In genomic region chr3L:7369543-7369942, dm6 we compare ENCODE assay signal across 3 fruit fly cellular contexts.
A peak's percentile ranks its signal among the peaks of the same experiment; 100 is the strongest.
TF ChIP-seq lines count a peak whose summit lies in the region.

TSS of gene akirin (plus strand) at chr3L:7369843.

- no peak for TF ChIP-seq CTCF in whole organism, embryonic (GFP tag; optimal IDR thresholded peaks at IDR 0.05; lab: Kevin White, UChicago)

TF ChIP-seq in whole organism, embryonic, 481 proteins besides CTCF, POLR2A, EP300 and RAD21 (continues in another document):
- TF ChIP-seq Med (GFP tag; lab: Kevin White, UChicago) (peak; percentile 42), CG16815 (GFP tag; optimal IDR thresholded peaks at IDR 0.05; lab: Kevin White, UChicago) (no peak), CG4282 (GFP tag; optimal IDR thresholded peaks at IDR 0.05; lab: Kevin White, UChicago) (no peak), CG18599 (GFP tag; optimal IDR thresholded peaks at IDR 0.05; lab: Kevin White, UChicago) (peak; percentile 14), jigr1 (GFP tag; IDR thresholded peaks at IDR 0.05; lab: Robert Waterston, UW) (no peak), Sry-δ (GFP tag; optimal IDR thresholded peaks at IDR 0.05; lab: Kevin White, UChicago) (no peak), Pdp1 (GFP tag; optimal IDR thresholded peaks at IDR 0.05; lab: Kevin White, UChicago) (peak in 1 of 2 experiments; percentile 22), B-H2 (GFP tag; optimal IDR thresholded peaks at IDR 0.05; lab: Kevin White, UChicago) (no peak), Doc3 (GFP tag; IDR thresholded peaks at IDR 0.05; lab: Robert Waterston, UW; ENCODE audit: partially characterized antibody) (no peak), dm (GFP tag; optimal IDR thresholded peaks at IDR 0.05; lab: Kevin White, UChicago) (no peak), CG2875 (GFP tag; optimal IDR thresholded peaks at IDR 0.05; lab: Kevin White, UChicago) (no peak), CG11456 (GFP tag; IDR thresholded peaks at IDR 0.05; lab: Robert Waterston, UW) (no peak), Ptx1 (GFP tag; IDR thresholded peaks at IDR 0.05; lab: Robert Waterston, UW) (no peak), CG3995 (GFP tag; optimal IDR thresholded peaks at IDR 0.05; lab: Kevin White, UChicago) (peak; percentile 9), gem (tag; optimal IDR thresholded peaks at IDR 0.05; lab: Kevin White, UChicago) (no peak), pfk (GFP tag; optimal IDR thresholded peaks at IDR 0.05; lab: Kevin White, UChicago) (peak; percentile 18), z (GFP tag; IDR thresholded peaks at IDR 0.05; lab: Robert Waterston, UW) (no peak), corto (GFP tag; optimal IDR thresholded peaks at IDR 0.05; lab: Kevin White, UChicago) (no peak), knrl (GFP tag; IDR thresholded peaks at IDR 0.05; lab: Robert Waterston, UW; ENCODE audit: partially characterized antibody) (no peak), NFAT (GFP tag; IDR thresholded peaks at IDR 0.05; lab: Robert Waterston, UW) (no peak), CG8924 (tag; optimal IDR thresholded peaks at IDR 0.05; lab: Kevin White, UChicago) (no peak), Lpt (GFP tag; optimal IDR thresholded peaks at IDR 0.05; lab: Kevin White, UChicago) (no peak), Dbx (GFP tag; IDR thresholded peaks at IDR 0.05; lab: Robert Waterston, UW) (no peak), Mad (GFP tag; optimal IDR thresholded peaks at IDR 0.05; lab: Kevin White, UChicago) (no peak), prd (optimal IDR thresholded peaks at IDR 0.05; lab: Kevin White, UChicago) (no peak), prd (GFP tag; IDR thresholded peaks at IDR 0.05; lab: Robert Waterston, UW) (no peak), otp (GFP tag; IDR thresholded peaks at IDR 0.05; lab: Robert Waterston, UW) (no peak), exex (tag; optimal IDR thresholded peaks at IDR 0.05; lab: Kevin White, UChicago) (no peak), CG15514 (GFP tag; optimal IDR thresholded peaks at IDR 0.05; lab: Kevin White, UChicago) (peak; percentile 4), CG9437 (GFP tag; optimal IDR thresholded peaks at IDR 0.05; lab: Kevin White, UChicago) (no peak), dpn (GFP tag; optimal IDR thresholded peaks at IDR 0.05; lab: Kevin White, UChicago) (no peak), CG2889 (GFP tag; IDR thresholded peaks at IDR 0.05; lab: Robert Waterston, UW) (no peak), Dref (GFP tag; IDR thresholded peaks at IDR 0.05; lab: Robert Waterston, UW) (no peak)

TF ChIP-seq in whole organism, prepupa, 60 proteins besides CTCF, POLR2A, EP300 and RAD21:
- TF ChIP-seq CG7368 (GFP tag; optimal IDR thresholded peaks at IDR 0.05; lab: Kevin White, UChicago) (no peak), CG6163 (GFP tag; IDR thresholded peaks at IDR 0.05; lab: Robert Waterston, UW) (0 out of 3 replicates have a peak, but pooled peaks have one; percentile 39)

TF ChIP-seq in whole organism, wandering third instar larva, 38 proteins besides CTCF, POLR2A, EP300 and RAD21:
- peak; percentile 4 for TF ChIP-seq Myc (optimal IDR thresholded peaks at IDR 0.05; lab: Kevin White, UChicago)
- TF ChIP-seq brk (GFP tag; optimal IDR thresholded peaks at IDR 0.05; lab: Kevin White, UChicago): no peak
- TF ChIP-seq Hr78 (GFP tag; optimal IDR thresholded peaks at IDR 0.05; lab: Kevin White, UChicago): no peak
- TF ChIP-seq foxo (GFP tag; optimal IDR thresholded peaks at IDR 0.05; lab: Kevin White, UChicago): no peak
- no peak for TF ChIP-seq Sp1 (GFP tag; optimal IDR thresholded peaks at IDR 0.05; lab: Kevin White, UChicago)
